Worm (Caenorhabditis elegans) whole organism, young adult: ENCODE measurements around the gene W08A12.2.

Experiments used
- F39B2.1 ChIP-seq: fragments of 200-800 bp; sonication (Bioruptor generic); IDR thresholded peaks from 2 replicates; pipeline ENCODE4 v1.3.6; 2022; ENCODE audit warnings: missing genetic modification reagents, missing genetic modification characterization, missing compliant biosample characterization
- ama-1 ChIP-seq, 3 experiments: fragments of 150-350 bp in 1 of 3; sonication (generic microtip) in 2 of 3; optimal IDR thresholded peaks; 2 replicates each; lab custom pipeline; 2014 to 2018; ENCODE audit warnings: missing biosample characterization in 2 of 3, missing genetic modification characterization in 2 of 3, missing genetic modification reagents in 2 of 3
- egrh-3 ChIP-seq: fragments of 200-800 bp; sonication (Bioruptor generic); IDR thresholded peaks from 2 replicates; pipeline ENCODE4 v1.3.6; 2022; ENCODE audit warnings: missing genetic modification reagents, missing genetic modification characterization, missing compliant biosample characterization
- him-1 ChIP-seq: sonication (generic microtip); optimal IDR thresholded peaks from 2 replicates; lab custom pipeline; 2016; ENCODE audit warnings: missing genotype, missing genetic modification reagents, missing genetic modification characterization, missing compliant biosample characterization
- hmg-20 ChIP-seq: fragments of 200-800 bp; sonication (Bioruptor generic); IDR thresholded peaks from 2 replicates; pipeline ENCODE4 v1.3.6; 2022; ENCODE audit warnings: missing genetic modification reagents, missing genetic modification characterization, missing compliant biosample characterization
- madf-10 ChIP-seq: sonication (generic microtip); optimal IDR thresholded peaks from 2 replicates; lab custom pipeline; 2016; ENCODE audit warnings: mild to moderate bottlenecking, missing genetic modification characterization, missing compliant biosample characterization
- nfya-2 ChIP-seq: fragments of 200-800 bp; sonication (Bioruptor generic); IDR thresholded peaks from 2 replicates; pipeline ENCODE4 v1.3.6; 2022; ENCODE audit warnings: missing genetic modification reagents, missing genetic modification characterization, missing compliant biosample characterization
- snpc-1.3 ChIP-seq: sonication (generic microtip); optimal IDR thresholded peaks from 2 replicates; lab custom pipeline; 2017; ENCODE audit warnings: missing genetic modification characterization, mild to moderate bottlenecking, missing compliant biosample characterization, antibody characterized with exemption, moderate library complexity, missing genotype, missing genetic modification reagents; ENCODE audit not compliant: insufficient read depth
- tbx-9 ChIP-seq: sonication (generic microtip); optimal IDR thresholded peaks from 2 replicates; lab custom pipeline; 2016; ENCODE audit warnings: borderline replicate concordance, missing genetic modification characterization, inconsistent platforms, missing compliant biosample characterization
- unc-130 ChIP-seq: sonication (generic microtip); optimal IDR thresholded peaks from 2 replicates; lab custom pipeline; 2016; ENCODE audit warnings: missing genetic modification reagents, missing genetic modification characterization, missing compliant biosample characterization
- unc-62 ChIP-seq: fragments of 150-350 bp; optimal IDR thresholded peaks from 2 replicates; lab custom pipeline; 2014; ENCODE audit warnings: missing biosample characterization, missing genetic modification reagents, missing genetic modification characterization

ce11 chrV:3712955-3713354, 27.3 kb upstream of the W08A12.2 start:
- TF ChIP-seq tbx-9 (tag; lab: Kevin White, UChicago) (no peak), ama-1 (optimal IDR thresholded peaks at IDR 0.05; lab: Kevin White, UChicago) (no peak), ama-1 (GFP tag; optimal IDR thresholded peaks at IDR 0.05; lab: Kevin White, UChicago) (no peak), unc-62 (no peak), snpc-1.3 (tag; lab: Kevin White, UChicago) (no peak), F39B2.1 (GFP tag; lab: Robert Waterston, UW) (no peak), him-1 (tag; lab: Kevin White, UChicago) (peak; percentile 35), hmg-20 (no peak), unc-130 (GFP tag; lab: Kevin White, UChicago) (no peak), nfya-2 (GFP tag; lab: Robert Waterston, UW) (no peak), madf-10 (tag; lab: Kevin White, UChicago) (no peak), egrh-3 (GFP tag; lab: Robert Waterston, UW) (no peak)
